Worm (Caenorhabditis elegans): ENCODE data around the gene pbs-3.
"Not testable (repeated sequence)": the region's sequence is repeated elsewhere in the genome, so short reads cannot be mapped to it uniquely, and the experiment has no call there.

pbs-3 gene

ce11 chrII:4935518-4935917 is 19.7 kb downstream of the pbs-3 start, which contains the start of gene ZK546.5:
Gene ZK546.5 (plus strand): TSS chrII:4935818.
- peak; percentile 60 for TF ChIP-seq lin-38 (GFP tag; IDR thresholded peaks at IDR 0.05)
- TF ChIP-seq lin-39 (tag; optimal IDR thresholded peaks at IDR 0.05): no peak
- peak; percentile 24 for TF ChIP-seq aha-1 (tag)

DNA sequence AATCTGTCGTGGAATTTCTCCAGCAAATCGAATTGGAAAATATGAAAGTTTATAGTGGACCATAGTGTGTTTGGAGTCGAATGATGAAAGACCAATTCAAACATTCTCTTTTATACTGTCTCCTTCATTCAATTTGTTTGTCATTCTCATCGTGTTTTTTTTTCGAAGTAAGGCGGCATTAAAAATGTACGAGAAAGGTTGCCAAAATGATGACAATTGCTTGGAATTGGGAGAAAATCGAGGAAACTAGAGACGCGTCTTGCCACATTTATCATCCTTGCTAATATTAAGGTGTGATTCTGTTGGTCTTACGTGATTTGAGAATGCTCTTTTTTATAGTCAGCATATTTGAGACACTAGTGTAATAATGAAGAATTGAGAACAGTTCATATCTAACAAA is 20.3 kb downstream of the pbs-3 start, which contains the start of gene gst-30:
Gene gst-30 (minus strand): TSS at position 101 of the 400 bp plus-strand sequence.
- TF ChIP-seq skn-1 (tag; optimal IDR thresholded peaks at IDR 0.05): no peak
- no peak for TF ChIP-seq snpc-1.2 (GFP tag; IDR thresholded peaks at IDR 0.05)
- TF ChIP-seq ceh-62 (tag; optimal IDR thresholded peaks at IDR 0.05): no peak
- no peak for TF ChIP-seq ceh-44 (GFP tag; IDR thresholded peaks at IDR 0.05)

- TF ChIP-seq ceh-28 (tag; optimal IDR thresholded peaks at IDR 0.05); ZK337.2 (GFP tag; IDR thresholded peaks at IDR 0.05); ztf-11 (tag; optimal IDR thresholded peaks at IDR 0.05): not testable (repeated sequence)
Measured at ce11 chrII:4932727-4933126, 22.5 kb downstream of the pbs-3 start, which contains the start of gene msp-152. Gene msp-152 (plus strand): TSS chrII:4933027.

ce11 chrII:4931286-4931685 is 23.9 kb downstream of the pbs-3 start:
- TF ChIP-seq unc-130 (GFP tag; optimal IDR thresholded peaks at IDR 0.05) (no peak), lin-13 (GFP tag; optimal IDR thresholded peaks at IDR 0.05) (no peak), T26A8.4 (GFP tag; IDR thresholded peaks at IDR 0.05) (no peak), daf-16 (GFP tag; optimal IDR thresholded peaks at IDR 0.05) (no peak), daf-16 (tag; optimal IDR thresholded peaks at IDR 0.05) (no peak), mdt-29 (GFP tag; IDR thresholded peaks at IDR 0.05) (no peak), unc-62 (GFP tag; optimal IDR thresholded peaks at IDR 0.05 in 1 of 2) (peak in 1 of 2 experiments; percentile 91), unc-62 (tag; optimal IDR thresholded peaks at IDR 0.05) (no peak), hlh-11 (tag; optimal IDR thresholded peaks at IDR 0.05) (no peak)

ce11 chrII:4928367-4928766 is 26.9 kb downstream of the pbs-3 start:
- TF ChIP-seq madf-5 (GFP tag; IDR thresholded peaks at IDR 0.05) (peak; percentile 75; a peak in 2 of 4 replicates), D1046.2 (GFP tag; IDR thresholded peaks at IDR 0.05) (peak; percentile 86), madf-9 (GFP tag; conservative IDR thresholded peaks at IDR 0.05) (peak; percentile 58; the same call in 1 of the 2 replicates), tra-1 (GFP tag; IDR thresholded peaks at IDR 0.05) (peak; percentile 88), snpc-1.2 (GFP tag; IDR thresholded peaks at IDR 0.05) (peak; percentile 79), zfp-3 (GFP tag; conservative IDR thresholded peaks at IDR 0.05) (peak; percentile 70; the same call in 1 of the 2 replicates), mdt-29 (GFP tag; IDR thresholded peaks at IDR 0.05) (peak; percentile 50; the same call in 1 of the 2 replicates), nhr-42 (GFP tag; IDR thresholded peaks at IDR 0.05) (peak; percentile 51; the same call in 1 of the 2 replicates), pha-4 (GFP tag; IDR thresholded peaks at IDR 0.05) (peak; percentile 79; the same call in 1 of the 2 replicates), ctbp-1 (GFP tag; IDR thresholded peaks at IDR 0.05) (0 out of 2 replicates have a peak, but pooled peaks have one; percentile 55), arid-1 (GFP tag; conservative IDR thresholded peaks at IDR 0.05) (peak; percentile 92), ZK337.2 (GFP tag; IDR thresholded peaks at IDR 0.05) (peak; percentile 76; the same call in 1 of the 2 replicates), lin-29 (GFP tag; IDR thresholded peaks at IDR 0.05) (0 out of 2 replicates have a peak, but pooled peaks have one; percentile 15), egl-43 (GFP tag; IDR thresholded peaks at IDR 0.05) (peak; percentile 90), php-3 (GFP tag; IDR thresholded peaks at IDR 0.05) (0 out of 2 replicates have a peak, but pooled peaks have one; percentile 39), T26A8.4 (GFP tag; IDR thresholded peaks at IDR 0.05) (peak; percentile 73), Y105C5A.15 (GFP tag; IDR thresholded peaks at IDR 0.05) (peak; percentile 87; the same call in 1 of the 2 replicates), hmg-1.1 (GFP tag; IDR thresholded peaks at IDR 0.05) (peak; percentile 59; the same call in 1 of the 2 replicates), dmd-9 (GFP tag; IDR thresholded peaks at IDR 0.05) (0 out of 2 replicates have a peak, but pooled peaks have one; percentile 60), zip-11 (GFP tag; IDR thresholded peaks at IDR 0.05) (0 out of 2 replicates have a peak, but pooled peaks have one; percentile 18), ceh-44 (GFP tag; IDR thresholded peaks at IDR 0.05) (peak; percentile 76), F26F4.8 (GFP tag; conservative IDR thresholded peaks at IDR 0.05) (peak; percentile 87), mxl-2 (GFP tag; conservative IDR thresholded peaks at IDR 0.05) (peak; percentile 70), vab-7 (GFP tag; IDR thresholded peaks at IDR 0.05) (peak; percentile 82), dmd-6 (GFP tag; IDR thresholded peaks at IDR 0.05) (peak; percentile 12; the same call in 1 of the 2 replicates), F44E2.7 (GFP tag; IDR thresholded peaks at IDR 0.05) (peak; percentile 50; the same call in 1 of the 2 replicates), Y48G9A.11 (GFP tag; IDR thresholded peaks at IDR 0.05) (peak; percentile 38; the same call in 1 of the 2 replicates), lin-38 (GFP tag; IDR thresholded peaks at IDR 0.05) (peak; percentile 81), dmd-8 (GFP tag; IDR thresholded peaks at IDR 0.05) (peak; percentile 82)
- TF ChIP-seq pha-4 (tag; optimal IDR thresholded peaks at IDR 0.05): not testable (repeated sequence)

All from whole organism, L4 larva.